Worm (Caenorhabditis elegans) whole organism, young adult: Measurements from ENCODE around the gene F14H3.14.
"Not testable (repeated sequence)": the region's sequence is repeated elsewhere in the genome, so short reads cannot be mapped to it uniquely, and the experiment has no call there.

Experiments
- F52B5.7 ChIP-seq: sonication (generic microtip); optimal IDR thresholded peaks from 2 replicates; lab custom pipeline; 2016; ENCODE audit warnings: mild to moderate bottlenecking, missing genetic modification characterization, missing compliant biosample characterization
- Y56A3A.18 ChIP-seq: fragments of 200-800 bp; sonication (Bioruptor generic); IDR thresholded peaks from 2 replicates; pipeline ENCODE4 v1.3.6; 2022; ENCODE audit warnings: missing genetic modification reagents, missing genetic modification characterization, missing compliant biosample characterization
- athp-1 ChIP-seq: sonication (generic microtip); optimal IDR thresholded peaks from 2 replicates; lab custom pipeline; 2017; ENCODE audit warnings: mild to moderate bottlenecking, missing genetic modification characterization, missing compliant biosample characterization
- hmg-20 ChIP-seq: fragments of 200-800 bp; sonication (Bioruptor generic); IDR thresholded peaks from 2 replicates; pipeline ENCODE4 v1.3.6; 2022; ENCODE audit warnings: missing genetic modification reagents, missing genetic modification characterization, missing compliant biosample characterization
- let-526 ChIP-seq: fragments of 200-800 bp; sonication (Bioruptor generic); IDR thresholded peaks from 2 replicates; pipeline ENCODE4 v1.3.6; 2022; ENCODE audit warnings: missing genetic modification reagents, missing genetic modification characterization, missing compliant biosample characterization
- xnd-1 ChIP-seq: sonication (generic microtip); optimal IDR thresholded peaks from 2 replicates; lab custom pipeline; 2016; ENCODE audit warnings: missing genotype, missing genetic modification reagents, missing genetic modification characterization, missing compliant biosample characterization

DNA sequence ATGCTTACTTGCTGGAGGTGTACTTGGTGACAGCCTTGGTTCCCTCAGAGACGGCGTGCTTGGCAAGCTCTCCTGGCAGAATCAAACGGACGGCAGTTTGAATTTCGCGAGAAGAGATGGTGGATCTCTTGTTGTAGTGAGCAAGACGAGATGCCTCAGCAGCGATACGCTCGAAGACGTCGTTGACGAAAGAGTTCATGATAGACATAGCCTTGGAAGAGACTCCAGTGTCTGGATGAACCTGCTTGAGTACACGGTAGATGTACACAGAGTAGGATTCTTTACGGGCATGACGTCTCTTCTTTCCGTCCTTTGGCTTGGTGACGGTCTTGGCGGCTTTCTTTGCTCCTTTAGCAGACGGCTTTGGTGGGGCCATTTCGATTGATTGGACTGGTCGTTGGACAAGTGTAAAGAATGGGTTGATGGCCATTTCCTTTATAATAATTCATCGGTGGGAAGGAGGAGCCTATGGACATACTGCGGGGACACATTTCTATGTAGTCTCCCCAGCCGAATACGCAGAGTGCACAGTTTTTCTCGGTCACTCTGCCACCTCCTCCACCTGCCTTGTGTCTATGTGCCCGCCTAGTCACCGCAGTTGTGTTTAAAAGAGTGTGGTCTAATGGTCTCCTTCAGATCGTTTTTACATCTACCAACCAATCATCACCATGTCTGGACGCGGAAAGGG is 22.4 kb downstream of the F14H3.14 start, which contains the start of the genes his-4 and his-3:
- not testable (repeated sequence) for TF ChIP-seq Y56A3A.18 (GFP tag; lab: Robert Waterston, UW); hmg-20 (GFP tag; lab: Robert Waterston, UW); let-526 (GFP tag; lab: Robert Waterston, UW); xnd-1; F52B5.7; athp-1
